Fruit fly (Drosophila melanogaster) whole organism, pupa: Measurements from ENCODE around the gene CG3505.

Source experiments
- CG10348 ChIP-seq: fragments of 200-800 bp; sonication (Bioruptor generic); IDR thresholded peaks from 2 replicates; pipeline ENCODE4 v1.3.6; 2022; ENCODE audit warnings: missing biosample characterization, missing genetic modification characterization
- CG12605 ChIP-seq: fragments of 200-800 bp; sonication (Bioruptor generic); IDR thresholded peaks from 2 replicates; pipeline ENCODE4 v1.3.6; 2022; ENCODE audit warnings: missing biosample characterization, missing genetic modification characterization
- CG15710 ChIP-seq: fragments of 200-800 bp; sonication (Bioruptor generic); optimal IDR thresholded peaks from 2 replicates; lab custom pipeline; 2018; ENCODE audit warnings: missing biosample characterization, mild to moderate bottlenecking, missing genetic modification characterization, moderate library complexity
- CG8301 ChIP-seq: fragments of 200-800 bp; sonication (Bioruptor generic); optimal IDR thresholded peaks from 2 replicates; lab custom pipeline; 2018; ENCODE audit warnings: missing biosample characterization, mild to moderate bottlenecking, missing genetic modification characterization

- TF ChIP-seq CG15710 (peak; percentile 65), CG10348 (GFP tag; lab: Robert Waterston, UW) (no peak), CG12605 (GFP tag; lab: Robert Waterston, UW) (peak; percentile 57; the same call in 1 of the 2 replicates), CG8301 (tag; lab: Kevin White, UChicago) (peak; percentile 42)
Measured at dm6 chr3R:14674762-14675161, 17.5 kb downstream of the CG3505 start.
